Fruit fly (Drosophila melanogaster) whole organism, prepupa: ENCODE measurements around the gene Cox17.

Source experiments
- Blimp-1 ChIP-seq: fragments of 200-800 bp; sonication (Bioruptor generic); optimal IDR thresholded peaks from 3 replicates; lab custom pipeline; 2017; ENCODE audit warnings: missing biosample characterization, missing genetic modification characterization, mild to moderate bottlenecking, moderate library complexity, missing genetic modification reagents
- CG10631 ChIP-seq: fragments of 200-800 bp; sonication (Bioruptor generic); optimal IDR thresholded peaks from 2 replicates; lab custom pipeline; 2016; ENCODE audit warnings: missing biosample characterization, missing genetic modification characterization
- CG11762 ChIP-seq: fragments of 200-800 bp; sonication (Bioruptor generic); optimal IDR thresholded peaks from 3 replicates; lab custom pipeline; 2016; ENCODE audit warnings: missing biosample characterization, missing genetic modification characterization; ENCODE audit not compliant: insufficient read depth
- CG11902 ChIP-seq: fragments of 200-800 bp; sonication (Bioruptor generic); optimal IDR thresholded peaks from 3 replicates; lab custom pipeline; 2016; ENCODE audit warnings: missing biosample characterization, missing genetic modification characterization
- CG15336 ChIP-seq: fragments of 200-800 bp; sonication (Bioruptor generic); IDR thresholded peaks from 2 replicates; pipeline ENCODE4 v1.3.6; 2022; ENCODE audit warnings: missing biosample characterization, missing genetic modification characterization
- CG16779 ChIP-seq: fragments of 200-800 bp; sonication (Bioruptor generic); optimal IDR thresholded peaks from 3 replicates; lab custom pipeline; 2017; ENCODE audit warnings: missing biosample characterization, mild to moderate bottlenecking, missing genetic modification characterization
- CG3032 ChIP-seq: fragments of 200-800 bp; optimal IDR thresholded peaks from 2 replicates; lab custom pipeline; 2019; ENCODE audit warnings: missing biosample characterization, mild to moderate bottlenecking, missing genetic modification characterization, moderate library complexity
- CG32006 ChIP-seq: fragments of 200-800 bp; sonication (Bioruptor generic); optimal IDR thresholded peaks from 3 replicates; lab custom pipeline; 2017; ENCODE audit warnings: missing biosample characterization, mild to moderate bottlenecking, missing genetic modification characterization
- CG34406 ChIP-seq: fragments of 200-800 bp; sonication (Bioruptor generic); optimal IDR thresholded peaks from 3 replicates; lab custom pipeline; 2016; ENCODE audit warnings: missing biosample characterization, missing genetic modification characterization
- CG3919 ChIP-seq: fragments of 200-800 bp; sonication (Bioruptor generic); optimal IDR thresholded peaks from 3 replicates; lab custom pipeline; 2016; ENCODE audit warnings: missing biosample characterization, missing genetic modification characterization
- CG4318 ChIP-seq: fragments of 200-800 bp; sonication (Bioruptor generic); optimal IDR thresholded peaks from 3 replicates; lab custom pipeline; 2017; ENCODE audit warnings: missing biosample characterization, mild to moderate bottlenecking, missing genetic modification characterization
- CG6163 ChIP-seq: fragments of 200-800 bp; sonication (Bioruptor generic); IDR thresholded peaks from 3 replicates; pipeline ENCODE4 v1.3.6; 2022; ENCODE audit warnings: missing biosample characterization, missing genetic modification characterization
- CG6276 ChIP-seq: fragments of 200-800 bp; sonication (Bioruptor generic); optimal IDR thresholded peaks from 2 replicates; lab custom pipeline; 2017; ENCODE audit warnings: missing biosample characterization, mild to moderate bottlenecking, missing genetic modification characterization
- CG6854 ChIP-seq: fragments of 200-800 bp; sonication (Bioruptor generic); optimal IDR thresholded peaks from 2 replicates; lab custom pipeline; 2017; ENCODE audit warnings: missing biosample characterization, mild to moderate bottlenecking, missing genetic modification characterization
- CG7368 ChIP-seq: fragments of 200-800 bp; sonication (Bioruptor generic); optimal IDR thresholded peaks from 3 replicates; lab custom pipeline; 2016; ENCODE audit warnings: missing biosample characterization, missing genetic modification characterization
- CG8119 ChIP-seq: fragments of 200-800 bp; sonication (Bioruptor generic); IDR thresholded peaks from 3 replicates; pipeline ENCODE4 v1.3.6; 2022; ENCODE audit warnings: missing biosample characterization, missing genetic modification characterization
- CG8319 ChIP-seq: fragments of 200-800 bp; sonication (Bioruptor generic); optimal IDR thresholded peaks from 3 replicates; lab custom pipeline; 2016; ENCODE audit warnings: missing biosample characterization, missing genetic modification characterization
- CG9139 ChIP-seq: fragments of 200-800 bp; sonication (Bioruptor generic); optimal IDR thresholded peaks from 3 replicates; lab custom pipeline; 2017; ENCODE audit warnings: missing biosample characterization, mild to moderate bottlenecking, missing genetic modification characterization
- Eip78C ChIP-seq: fragments of 200-800 bp; sonication (Bioruptor generic); peaks from one replicate; lab custom pipeline; 2016; ENCODE audit warnings: missing biosample characterization, missing genetic modification characterization
- Eip93F ChIP-seq: fragments of 200-800 bp; sonication (Bioruptor generic); optimal IDR thresholded peaks from 2 replicates; lab custom pipeline; 2016; ENCODE audit warnings: missing biosample characterization, mild to moderate bottlenecking, missing genetic modification characterization
- Ets21C ChIP-seq: fragments of 200-800 bp; sonication (Bioruptor generic); optimal IDR thresholded peaks from 3 replicates; lab custom pipeline; 2016; ENCODE audit warnings: missing biosample characterization, missing genetic modification characterization
- Hr39 ChIP-seq: fragments of 200-800 bp; sonication (Bioruptor generic); optimal IDR thresholded peaks from 2 replicates; lab custom pipeline; 2016; ENCODE audit warnings: missing biosample characterization, missing genetic modification characterization
- Hr4 ChIP-seq: fragments of 200-800 bp; sonication (Bioruptor generic); optimal IDR thresholded peaks from 3 replicates; lab custom pipeline; 2016; ENCODE audit warnings: missing biosample characterization, missing genetic modification characterization
- Lpt ChIP-seq: fragments of 200-800 bp; sonication (Bioruptor generic); optimal IDR thresholded peaks from 3 replicates; lab custom pipeline; 2016; ENCODE audit warnings: missing biosample characterization, missing genetic modification characterization
- Met ChIP-seq: fragments of 200-800 bp; sonication (Bioruptor generic); optimal IDR thresholded peaks from 3 replicates; lab custom pipeline; 2016; ENCODE audit warnings: missing biosample characterization, missing genetic modification characterization
- Sox102F ChIP-seq: fragments of 200-800 bp; sonication (Bioruptor generic); optimal IDR thresholded peaks from 2 replicates; lab custom pipeline; 2016; ENCODE audit warnings: missing biosample characterization, mild to moderate bottlenecking, missing genetic modification characterization
- Sox14 ChIP-seq: fragments of 200-800 bp; sonication (Bioruptor generic); optimal IDR thresholded peaks from 3 replicates; lab custom pipeline; 2016; ENCODE audit warnings: missing biosample characterization, missing genetic modification characterization
- Sox15 ChIP-seq: fragments of 200-800 bp; sonication (Bioruptor generic); optimal IDR thresholded peaks from 3 replicates; lab custom pipeline; 2016; ENCODE audit warnings: missing biosample characterization, missing genetic modification characterization
- achi ChIP-seq: fragments of 200-800 bp; sonication (Bioruptor generic); optimal IDR thresholded peaks from 3 replicates; lab custom pipeline; 2016; ENCODE audit warnings: missing biosample characterization, missing genetic modification characterization
- dac ChIP-seq: fragments of 200-800 bp; sonication (Bioruptor generic); optimal IDR thresholded peaks from 2 replicates; lab custom pipeline; 2017; ENCODE audit warnings: missing biosample characterization, mild to moderate bottlenecking, missing genetic modification characterization
- dsx ChIP-seq: fragments of 200-800 bp; optimal IDR thresholded peaks from 3 replicates; lab custom pipeline; 2019; ENCODE audit warnings: missing biosample characterization, mild to moderate bottlenecking, missing genetic modification characterization, moderate library complexity; ENCODE audit not compliant: poor library complexity, severe bottlenecking
- eg ChIP-seq: fragments of 200-800 bp; sonication (Bioruptor generic); IDR thresholded peaks from 3 replicates; pipeline ENCODE4 v1.3.6; 2022; ENCODE audit warnings: missing biosample characterization, missing genetic modification characterization
- esn ChIP-seq: fragments of 200-800 bp; sonication (Bioruptor generic); optimal IDR thresholded peaks from 2 replicates; lab custom pipeline; 2016; ENCODE audit warnings: missing biosample characterization, mild to moderate bottlenecking, missing genetic modification characterization, moderate library complexity
- fd59A ChIP-seq: fragments of 200-800 bp; sonication (Bioruptor generic); optimal IDR thresholded peaks from 2 replicates; lab custom pipeline; 2017; ENCODE audit warnings: missing biosample characterization, mild to moderate bottlenecking, missing genetic modification characterization, missing genetic modification reagents
- fkh ChIP-seq: fragments of 200-800 bp; sonication (Bioruptor generic); optimal IDR thresholded peaks from 3 replicates; lab custom pipeline; 2017; ENCODE audit warnings: missing biosample characterization, mild to moderate bottlenecking, missing genetic modification characterization, moderate library complexity
- lz ChIP-seq: fragments of 200-800 bp; sonication (Bioruptor generic); optimal IDR thresholded peaks from 3 replicates; lab custom pipeline; 2016; ENCODE audit warnings: missing biosample characterization, missing genetic modification characterization
- net ChIP-seq: fragments of 200-800 bp; sonication (Bioruptor generic); optimal IDR thresholded peaks from 3 replicates; lab custom pipeline; 2016; ENCODE audit warnings: missing biosample characterization, missing genetic modification characterization
- spab ChIP-seq: fragments of 200-800 bp; sonication (Bioruptor generic); optimal IDR thresholded peaks from 2 replicates; lab custom pipeline; 2017; ENCODE audit warnings: missing biosample characterization, mild to moderate bottlenecking, missing genetic modification characterization, missing genetic modification reagents
- ss ChIP-seq, 2 experiments: fragments of 200-800 bp; sonication (Bioruptor generic); optimal IDR thresholded peaks; 2 replicates in 1 of 2; 3 replicates in 1 of 2; lab custom pipeline; 2017 to 2018; ENCODE audit warnings: mild to moderate bottlenecking in 2 of 2, missing biosample characterization in 2 of 2, missing genetic modification characterization in 2 of 2, moderate library complexity in 1 of 2
- svp ChIP-seq: fragments of 200-800 bp; sonication (Bioruptor generic); peaks from one replicate; lab custom pipeline; 2016; ENCODE audit warnings: missing biosample characterization, missing genetic modification characterization
- vri ChIP-seq: fragments of 200-800 bp; sonication (Bioruptor generic); optimal IDR thresholded peaks from 3 replicates; lab custom pipeline; 2016; ENCODE audit warnings: missing biosample characterization, mild to moderate bottlenecking, missing genetic modification characterization

The Cox17 gene

dm6 chrX:15063404-15064062 is 21.0 kb downstream of the Cox17 start, which contains the start of the genes hiw and ND-B18 (continued):
- TF ChIP-seq dac (GFP tag; lab: Kevin White, UChicago) (no peak), CG16779 (tag; lab: Kevin White, UChicago) (no peak), CG34406 (GFP tag; lab: Kevin White, UChicago) (no peak), CG11762 (GFP tag; lab: Kevin White, UChicago) (no peak), CG7368 (GFP tag; lab: Kevin White, UChicago) (no peak), Lpt (GFP tag; lab: Kevin White, UChicago) (no peak), Ets21C (GFP tag; lab: Kevin White, UChicago) (no peak), CG15336 (GFP tag; lab: Robert Waterston, UW) (no peak)

dm6 chrX:15062619-15063018 is 21.9 kb downstream of the Cox17 start:
- TF ChIP-seq CG6163 (GFP tag; lab: Robert Waterston, UW) (0 out of 3 replicates have a peak, but pooled peaks have one; percentile 17), CG16779 (tag; lab: Kevin White, UChicago) (no peak)
- TF ChIP-seq, all 60 proteins: peak for 1

dm6 chrX:15048713-15049112 is 35.8 kb downstream of the Cox17 start:
- no peak for TF ChIP-seq ss (GFP tag; optimal IDR thresholded peaks at IDR 0.05; lab: Kevin White, UChicago)
- TF ChIP-seq CG32006 (GFP tag; lab: Kevin White, UChicago) = no peak
- TF ChIP-seq svp (GFP tag; lab: Kevin White, UChicago) = peak; percentile 66
- TF ChIP-seq CG8119 (GFP tag; lab: Robert Waterston, UW) = no peak
- no peak for TF ChIP-seq CG9139 (GFP tag; lab: Kevin White, UChicago)
- no peak for TF ChIP-seq eg (GFP tag; lab: Robert Waterston, UW)
- TF ChIP-seq Sox14 = peak; percentile 25
- no peak for TF ChIP-seq vri (GFP tag; lab: Kevin White, UChicago)
- TF ChIP-seq Sox102F (GFP tag; lab: Kevin White, UChicago) = no peak
- TF ChIP-seq CG6163 (GFP tag; lab: Robert Waterston, UW) = peak; percentile 74; the same call in 2 of the 3 replicates

DNA sequence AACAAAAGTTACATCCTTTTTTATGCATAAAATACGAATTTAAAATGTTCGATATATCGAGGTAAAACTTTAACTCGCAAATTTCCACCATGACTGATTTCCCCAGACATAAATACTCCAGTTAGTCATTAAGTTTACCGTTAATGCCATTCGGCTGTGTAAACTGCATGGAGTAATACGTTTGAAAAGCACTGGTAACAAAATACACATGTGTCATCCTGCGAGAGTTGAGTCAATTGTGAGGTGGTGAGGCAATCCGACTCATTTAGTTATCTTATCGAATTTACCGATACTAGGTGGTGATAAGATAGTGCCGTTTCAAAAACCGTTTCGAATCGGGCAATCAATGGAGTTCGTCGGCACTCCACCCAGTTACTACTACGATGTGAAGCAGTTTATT is 38.9 kb downstream of the Cox17 start:
- TF ChIP-seq eg (GFP tag; lab: Robert Waterston, UW) (no peak), CG3919 (GFP tag; lab: Kevin White, UChicago) (no peak), dsx (no peak), CG8119 (GFP tag; lab: Robert Waterston, UW) (no peak), Eip78C (GFP tag; lab: Kevin White, UChicago) (peak; percentile 13), Eip93F (GFP tag; lab: Kevin White, UChicago) (peak; percentile 6), CG6854 (GFP tag; lab: Kevin White, UChicago) (peak; percentile 12), lz (GFP tag; lab: Kevin White, UChicago) (no peak), fkh (GFP tag; lab: Kevin White, UChicago) (peak; percentile 11), Hr4 (no peak), fd59A (GFP tag; lab: Kevin White, UChicago) (no peak), Hr39 (GFP tag; lab: Kevin White, UChicago) (no peak), CG6276 (no peak), Sox15 (GFP tag; lab: Kevin White, UChicago) (no peak), CG4318 (GFP tag; lab: Kevin White, UChicago) (no peak), CG9139 (GFP tag; lab: Kevin White, UChicago) (no peak), esn (GFP tag; lab: Kevin White, UChicago) (no peak), CG3032 (tag; lab: Kevin White, UChicago) (no peak), achi (GFP tag; lab: Kevin White, UChicago) (no peak), CG10631 (GFP tag; lab: Kevin White, UChicago) (no peak), Blimp-1 (GFP tag; lab: Kevin White, UChicago) (no peak), CG11762 (GFP tag; lab: Kevin White, UChicago) (no peak), CG8319 (GFP tag; lab: Kevin White, UChicago) (no peak), spab (GFP tag; lab: Kevin White, UChicago) (no peak), net (GFP tag; lab: Kevin White, UChicago) (no peak), vri (GFP tag; lab: Kevin White, UChicago) (peak; percentile 60), Met (GFP tag; lab: Kevin White, UChicago) (no peak), CG11902 (GFP tag; lab: Kevin White, UChicago) (no peak), CG32006 (GFP tag; lab: Kevin White, UChicago) (no peak)
